Fruit fly (Drosophila melanogaster) whole organism, embryonic: ENCODE data around the gene Surf1.
A peak's percentile ranks its signal among the peaks of the same experiment; 100 is the strongest.

Experiments
- CG10267 ChIP-seq: fragments of 200-800 bp; sonication (Bioruptor generic); optimal IDR thresholded peaks from 2 replicates; lab custom pipeline; 2018; ENCODE audit warnings: missing biosample characterization, mild to moderate bottlenecking, missing genetic modification characterization, moderate library complexity
- CG11456 ChIP-seq: fragments of 200-800 bp; sonication (Bioruptor generic); IDR thresholded peaks from 3 replicates; pipeline ENCODE4 v1.3.6; 2022; ENCODE audit warnings: missing biosample characterization, missing genetic modification characterization
- CG11723 ChIP-seq: fragments of 200-800 bp; sonication (Bioruptor generic); optimal IDR thresholded peaks from 2 replicates; lab custom pipeline; 2017; ENCODE audit warnings: missing biosample characterization, mild to moderate bottlenecking, missing genetic modification characterization
- CG12942 ChIP-seq: fragments of 200-800 bp; sonication (Bioruptor generic); optimal IDR thresholded peaks from 3 replicates; lab custom pipeline; 2016; ENCODE audit warnings: missing biosample characterization, missing genetic modification characterization
- CG13123 ChIP-seq: fragments of 200-800 bp; sonication (Bioruptor generic); optimal IDR thresholded peaks from 2 replicates; lab custom pipeline; 2016; ENCODE audit warnings: missing biosample characterization, missing genetic modification characterization
- CG14014 ChIP-seq: fragments of 200-800 bp; sonication (Bioruptor generic); IDR thresholded peaks from 2 replicates; pipeline ENCODE4 v1.3.6; 2022; ENCODE audit warnings: missing biosample characterization, missing genetic modification characterization
- CG17568 ChIP-seq: fragments of 200-800 bp; sonication (Bioruptor generic); optimal IDR thresholded peaks from 2 replicates; lab custom pipeline; 2018; ENCODE audit warnings: missing biosample characterization, mild to moderate bottlenecking, missing genetic modification characterization, moderate library complexity
- CG18262 ChIP-seq: fragments of 200-800 bp; optimal IDR thresholded peaks from 3 replicates; lab custom pipeline; 2019; ENCODE audit warnings: missing biosample characterization, mild to moderate bottlenecking, missing genetic modification characterization, moderate library complexity
- CG30020 ChIP-seq: fragments of 200-800 bp; optimal IDR thresholded peaks from 2 replicates; lab custom pipeline; 2019; ENCODE audit warnings: missing biosample characterization, mild to moderate bottlenecking, missing genetic modification characterization, moderate library complexity
- CG31224 ChIP-seq: fragments of 200-800 bp; sonication (Bioruptor generic); IDR thresholded peaks from 2 replicates; pipeline ENCODE4 v1.3.6; 2022; ENCODE audit warnings: missing biosample characterization, missing genetic modification characterization
- CG33557 ChIP-seq: fragments of 200-800 bp; sonication (Bioruptor generic); optimal IDR thresholded peaks from 2 replicates; lab custom pipeline; 2019; ENCODE audit warnings: missing biosample characterization, mild to moderate bottlenecking, missing genetic modification characterization, moderate library complexity
- CG42726 ChIP-seq: fragments of 200-800 bp; sonication (Bioruptor generic); IDR thresholded peaks from 2 replicates; pipeline ENCODE4 v1.3.6; 2022; ENCODE audit warnings: missing biosample characterization, missing genetic modification characterization; ENCODE audit not compliant: partially characterized antibody
- CG5180 ChIP-seq: fragments of 200-800 bp; sonication (Bioruptor generic); optimal IDR thresholded peaks from 3 replicates; lab custom pipeline; 2017; ENCODE audit warnings: missing biosample characterization, missing genetic modification characterization, mild to moderate bottlenecking, moderate library complexity, missing genetic modification reagents
- Dll ChIP-seq: fragments of 200-800 bp; sonication (Bioruptor generic); IDR thresholded peaks from 4 replicates; pipeline ENCODE4 v1.3.6; 2022; ENCODE audit warnings: missing biosample characterization, missing genetic modification characterization; ENCODE audit not compliant: partially characterized antibody
- Doc3 ChIP-seq: fragments of 200-800 bp; sonication (Bioruptor generic); IDR thresholded peaks from 3 replicates; pipeline ENCODE4 v1.3.6; 2022; ENCODE audit warnings: missing biosample characterization, missing genetic modification characterization; ENCODE audit not compliant: partially characterized antibody
- Dp ChIP-seq: fragments of 200-800 bp; sonication (Bioruptor generic); optimal IDR thresholded peaks from 2 replicates; lab custom pipeline; 2018; ENCODE audit warnings: missing biosample characterization, mild to moderate bottlenecking, missing genetic modification characterization, moderate library complexity
- Ets65A ChIP-seq: fragments of 200-800 bp; sonication (Bioruptor generic); peaks from one replicate; lab custom pipeline; 2016; ENCODE audit warnings: missing biosample characterization, missing genetic modification characterization
- Hr3 ChIP-seq: fragments of 200-800 bp; sonication (Bioruptor generic); optimal IDR thresholded peaks from 3 replicates; lab custom pipeline; 2016; ENCODE audit warnings: missing biosample characterization, missing genetic modification characterization
- Meics ChIP-seq: fragments of 200-800 bp; sonication (Bioruptor generic); optimal IDR thresholded peaks from 2 replicates; lab custom pipeline; 2017; ENCODE audit warnings: missing biosample characterization, mild to moderate bottlenecking, missing genetic modification characterization
- NFAT ChIP-seq: fragments of 200-800 bp; sonication (Bioruptor generic); IDR thresholded peaks from 2 replicates; pipeline ENCODE4 v1.3.6; 2022; ENCODE audit warnings: missing biosample characterization, missing genetic modification characterization
- NK7.1 ChIP-seq: fragments of 200-800 bp; sonication (Bioruptor generic); optimal IDR thresholded peaks from 3 replicates; lab custom pipeline; 2016; ENCODE audit warnings: missing biosample characterization, missing genetic modification characterization
- Nf-YA ChIP-seq: fragments of 200-800 bp; sonication (Bioruptor generic); IDR thresholded peaks from 2 replicates; pipeline ENCODE4 v1.3.6; 2022; ENCODE audit warnings: missing biosample characterization, missing genetic modification characterization
- Opbp ChIP-seq: fragments of 200-800 bp; sonication (Bioruptor generic); IDR thresholded peaks from 3 replicates; pipeline ENCODE4 v1.3.6; 2022; ENCODE audit warnings: missing biosample characterization, missing genetic modification characterization; ENCODE audit not compliant: partially characterized antibody
- Optix ChIP-seq: fragments of 200-800 bp; sonication (Bioruptor generic); IDR thresholded peaks from 3 replicates; pipeline ENCODE4 v1.3.6; 2022; ENCODE audit warnings: missing biosample characterization, missing genetic modification characterization
- Pdp1 ChIP-seq, 2 experiments: fragments of 200-800 bp; sonication (Bioruptor generic); optimal IDR thresholded peaks; 3 replicates each; lab custom pipeline; 2016; ENCODE audit warnings: missing biosample characterization in 2 of 2, missing genetic modification characterization in 2 of 2, mild to moderate bottlenecking in 1 of 2, moderate library complexity in 1 of 2
- Taf1 ChIP-seq: fragments of 200-800 bp; sonication (Bioruptor generic); IDR thresholded peaks from 2 replicates; pipeline ENCODE4 v1.3.6; 2022; ENCODE audit warnings: missing biosample characterization, missing genetic modification characterization
- Xrp1 ChIP-seq: fragments of 200-800 bp; sonication (Bioruptor generic); IDR thresholded peaks from 2 replicates; pipeline ENCODE4 v1.3.6; 2022; ENCODE audit warnings: missing biosample characterization, missing genetic modification characterization
- YL-1 ChIP-seq: fragments of 200-800 bp; sonication (Bioruptor generic); optimal IDR thresholded peaks from 3 replicates; lab custom pipeline; 2017; ENCODE audit warnings: missing biosample characterization, mild to moderate bottlenecking, missing genetic modification characterization
- bbx ChIP-seq: fragments of 200-800 bp; sonication (Bioruptor generic); IDR thresholded peaks from 2 replicates; pipeline ENCODE4 v1.3.6; 2022; ENCODE audit warnings: missing biosample characterization, missing genetic modification characterization; ENCODE audit not compliant: partially characterized antibody
- btn ChIP-seq: fragments of 200-800 bp; sonication (Bioruptor generic); optimal IDR thresholded peaks from 2 replicates; lab custom pipeline; 2016; ENCODE audit warnings: missing biosample characterization, missing genetic modification characterization
- corto ChIP-seq: fragments of 200-800 bp; sonication (Bioruptor generic); optimal IDR thresholded peaks from 2 replicates; lab custom pipeline; 2016; ENCODE audit warnings: missing biosample characterization, mild to moderate bottlenecking, missing genetic modification characterization, moderate library complexity
- crc ChIP-seq: fragments of 200-800 bp; sonication (Bioruptor generic); optimal IDR thresholded peaks from 2 replicates; lab custom pipeline; 2016; ENCODE audit warnings: missing biosample characterization, missing genetic modification characterization
- gfzf ChIP-seq: fragments of 200-800 bp; sonication (Bioruptor generic); optimal IDR thresholded peaks from 2 replicates; lab custom pipeline; 2016; ENCODE audit warnings: missing biosample characterization, mild to moderate bottlenecking, missing genetic modification characterization, moderate library complexity
- insv ChIP-seq, 2 experiments: fragments of 200-800 bp; sonication (Bioruptor generic); optimal IDR thresholded peaks; 3 replicates each; lab custom pipeline; 2016 to 2018; ENCODE audit warnings: missing biosample characterization in 2 of 2, missing genetic modification characterization in 2 of 2
- inv ChIP-seq: fragments of 200-800 bp; sonication (Bioruptor generic); IDR thresholded peaks from 2 replicates; pipeline ENCODE4 v1.3.6; 2022; ENCODE audit warnings: missing biosample characterization, missing genetic modification characterization; ENCODE audit not compliant: partially characterized antibody
- kni ChIP-seq: fragments of 200-800 bp; sonication (Bioruptor generic); optimal IDR thresholded peaks from 3 replicates; lab custom pipeline; 2017; ENCODE audit warnings: mild to moderate bottlenecking, missing biosample characterization, missing genetic modification reagents, missing genetic modification characterization
- luna ChIP-seq: fragments of 200-800 bp; sonication (Bioruptor generic); optimal IDR thresholded peaks from 2 replicates; lab custom pipeline; 2016; ENCODE audit warnings: missing biosample characterization, missing genetic modification characterization
- org-1 ChIP-seq: fragments of 200-800 bp; sonication (Bioruptor generic); optimal IDR thresholded peaks from 2 replicates; lab custom pipeline; 2017; ENCODE audit warnings: missing biosample characterization, missing genetic modification characterization
- otp ChIP-seq: fragments of 200-800 bp; sonication (Bioruptor generic); IDR thresholded peaks from 3 replicates; pipeline ENCODE4, ENCODE4 v1.3.6; 2022; ENCODE audit warnings: missing biosample characterization, missing genetic modification characterization
- phol ChIP-seq: fragments of 200-800 bp; sonication (Bioruptor generic); optimal IDR thresholded peaks from 3 replicates; lab custom pipeline; 2018; ENCODE audit warnings: missing biosample characterization, mild to moderate bottlenecking, missing genetic modification characterization, moderate library complexity
- pzg ChIP-seq: fragments of 200-800 bp; sonication (Bioruptor generic); optimal IDR thresholded peaks from 3 replicates; lab custom pipeline; 2018; ENCODE audit warnings: missing biosample characterization, mild to moderate bottlenecking, missing genetic modification characterization, moderate library complexity
- sna ChIP-seq: fragments of 200-800 bp; sonication (Bioruptor generic); IDR thresholded peaks from 2 replicates; pipeline ENCODE4 v1.3.6; 2022; ENCODE audit warnings: missing biosample characterization, missing genetic modification characterization; ENCODE audit not compliant: partially characterized antibody
- tgo ChIP-seq: fragments of 200-800 bp; sonication (Bioruptor generic); IDR thresholded peaks from 3 replicates; pipeline ENCODE4 v1.3.6; 2022; ENCODE audit warnings: missing biosample characterization, missing genetic modification characterization
- tx ChIP-seq: fragments of 200-800 bp; sonication (Bioruptor generic); optimal IDR thresholded peaks from 2 replicates; lab custom pipeline; 2016; ENCODE audit warnings: missing biosample characterization, missing genetic modification characterization
- unc-4 ChIP-seq: fragments of 200-800 bp; sonication (Bioruptor generic); IDR thresholded peaks from 2 replicates; pipeline ENCODE4 v1.3.6; 2022; ENCODE audit warnings: missing biosample characterization, missing genetic modification characterization; ENCODE audit not compliant: partially characterized antibody
- zen ChIP-seq: fragments of 200-800 bp; sonication (Bioruptor generic); optimal IDR thresholded peaks from 3 replicates; lab custom pipeline; 2018; ENCODE audit warnings: missing biosample characterization, mild to moderate bottlenecking, missing genetic modification characterization, moderate library complexity
- zfh1 ChIP-seq: fragments of 200-800 bp; sonication (Bioruptor generic); IDR thresholded peaks from 3 replicates; pipeline ENCODE4 v1.3.6; 2022; ENCODE audit warnings: missing biosample characterization, missing genetic modification characterization
- zfh2 ChIP-seq: fragments of 200-800 bp; sonication (Bioruptor generic); optimal IDR thresholded peaks from 2 replicates; lab custom pipeline; 2016; ENCODE audit warnings: missing biosample characterization, missing genetic modification characterization

The Surf1 gene

dm6 chr3L:6964488-6965152 lies 6.5 kb downstream of the Surf1 start, which contains the start of gene sgl (continued):
- TF ChIP-seq CG31224 (GFP tag; lab: Robert Waterston, UW) = no peak
- peak; percentile 30 for TF ChIP-seq zen
- TF ChIP-seq Ets65A (GFP tag; lab: Kevin White, UChicago) = peak; percentile 43
- TF ChIP-seq zfh2 (GFP tag; lab: Kevin White, UChicago) = no peak
- TF ChIP-seq Opbp = peak; percentile 76
- peak; percentile 66; the same call in 2 of the 3 replicates for TF ChIP-seq CG11456 (GFP tag; lab: Robert Waterston, UW)
- peak; percentile 2 for TF ChIP-seq Meics (GFP tag; lab: Kevin White, UChicago)
- peak; percentile 66 for TF ChIP-seq Dp (GFP tag; lab: Kevin White, UChicago)
- no peak for TF ChIP-seq Taf1
- peak; percentile 42 for TF ChIP-seq CG17568
- no peak for TF ChIP-seq corto (GFP tag; lab: Kevin White, UChicago)
- TF ChIP-seq CG42726 (GFP tag; lab: Robert Waterston, UW) = peak; percentile 82
- peak; percentile 43 for TF ChIP-seq CG11723 (GFP tag; lab: Kevin White, UChicago)
- TF ChIP-seq sna = peak; percentile 50; the same call in 1 of the 2 replicates
- no peak for TF ChIP-seq CG13123
- TF ChIP-seq org-1 = no peak
- TF ChIP-seq tgo (GFP tag; lab: Robert Waterston, UW) = no peak
- peak; percentile 41 to 93 for TF ChIP-seq insv (GFP tag; optimal IDR thresholded peaks at IDR 0.05; lab: Kevin White, UChicago)
- peak; percentile 43 for TF ChIP-seq YL-1
- TF ChIP-seq NFAT (GFP tag; lab: Robert Waterston, UW) = peak; percentile 64; the same call in 1 of the 2 replicates
- TF ChIP-seq unc-4 (GFP tag; lab: Robert Waterston, UW) = peak; percentile 48; the same call in 1 of the 2 replicates
- no peak for TF ChIP-seq Hr3 (GFP tag; lab: Kevin White, UChicago)
- peak; percentile 36; the same call in 1 of the 3 replicates for TF ChIP-seq zfh1 (GFP tag; lab: Robert Waterston, UW)
- peak; percentile 53; the same call in 1 of the 2 replicates for TF ChIP-seq CG14014 (GFP tag; lab: Robert Waterston, UW)
- TF ChIP-seq crc (GFP tag; lab: Kevin White, UChicago) = no peak
- peak; percentile 41 for TF ChIP-seq CG18262 (tag; lab: Kevin White, UChicago)
- peak; percentile 12 for TF ChIP-seq CG33557
- TF ChIP-seq bbx (GFP tag; lab: Robert Waterston, UW) = peak; percentile 68
- peak; percentile 60; the same call in 2 of the 4 replicates for TF ChIP-seq Dll (GFP tag; lab: Robert Waterston, UW)
- no peak for TF ChIP-seq phol (tag; lab: Kevin White, UChicago)
- TF ChIP-seq CG12942 (GFP tag; lab: Kevin White, UChicago) = no peak
- peak; percentile 30 for TF ChIP-seq CG30020 (tag; lab: Kevin White, UChicago)
- peak; percentile 70 for TF ChIP-seq CG10267
- peak; percentile 68 for TF ChIP-seq kni (GFP tag; lab: Kevin White, UChicago)
- peak; percentile 59; the same call in 1 of the 3 replicates for TF ChIP-seq otp (GFP tag; lab: Robert Waterston, UW)
- peak; percentile 4 to 45 for TF ChIP-seq Pdp1 (GFP tag; optimal IDR thresholded peaks at IDR 0.05; lab: Kevin White, UChicago)
- peak; percentile 95 for TF ChIP-seq gfzf (GFP tag; lab: Kevin White, UChicago)
- peak; percentile 21 for TF ChIP-seq NK7.1 (GFP tag; lab: Kevin White, UChicago)
- TF ChIP-seq Xrp1 (GFP tag; lab: Robert Waterston, UW) = peak; percentile 14; the same call in 1 of the 2 replicates
- TF ChIP-seq pzg (GFP tag; lab: Kevin White, UChicago) = peak; percentile 82
- peak; percentile 43; the same call in 1 of the 3 replicates for TF ChIP-seq Doc3
- TF ChIP-seq CG5180 (GFP tag; lab: Kevin White, UChicago) = peak; percentile 100
- TF ChIP-seq luna (GFP tag; lab: Kevin White, UChicago) = peak; percentile 19
- no peak for TF ChIP-seq btn
- peak; percentile 8; the same call in 1 of the 3 replicates for TF ChIP-seq Optix (GFP tag; lab: Robert Waterston, UW)
- TF ChIP-seq Nf-YA (GFP tag; lab: Robert Waterston, UW) = peak; percentile 91
- TF ChIP-seq tx (GFP tag; lab: Kevin White, UChicago) = no peak
- peak; percentile 25; the same call in 1 of the 2 replicates for TF ChIP-seq inv (GFP tag; lab: Robert Waterston, UW)
